Worm (Caenorhabditis elegans) whole organism, mixed stage, embryonic: Measurements from ENCODE around the gene rin-1.
A peak's percentile ranks its signal among the peaks of the same experiment; 100 is the strongest.
"Not testable (repeated sequence)": the region's sequence is repeated elsewhere in the genome, so short reads cannot be mapped to it uniquely, and the experiment has no call there.

ENCODE experiments used
- M03D4.4 ChIP-seq: sonication (generic microtip); optimal IDR thresholded peaks from 2 replicates; lab custom pipeline; 2017; ENCODE audit warnings: mild to moderate bottlenecking, missing genetic modification characterization, missing compliant biosample characterization
- bed-3 ChIP-seq: fragments of 200-800 bp; sonication (Bioruptor generic); optimal IDR thresholded peaks from 3 replicates; lab custom pipeline; 2018; ENCODE audit warnings: mild to moderate bottlenecking, missing genetic modification characterization, moderate library complexity, missing compliant biosample characterization
- blmp-1 ChIP-seq: fragments of 150-350 bp; optimal IDR thresholded peaks from 2 replicates; lab custom pipeline; 2014; ENCODE audit warnings: missing biosample characterization, missing genetic modification characterization
- ceh-39 ChIP-seq: fragments of 150-350 bp; optimal IDR thresholded peaks from 2 replicates; lab custom pipeline; 2014; ENCODE audit warnings: missing biosample characterization, missing genetic modification characterization
- ceh-43 ChIP-seq: fragments of 200-800 bp; sonication (Bioruptor generic); optimal IDR thresholded peaks from 2 replicates; lab custom pipeline; 2018; ENCODE audit warnings: mild to moderate bottlenecking, missing genetic modification characterization, moderate library complexity, missing compliant biosample characterization
- ceh-83 ChIP-seq: fragments of 200-800 bp; sonication (Bioruptor generic); optimal IDR thresholded peaks from 2 replicates; lab custom pipeline; 2018; ENCODE audit warnings: mild to moderate bottlenecking, missing genetic modification characterization, missing compliant biosample characterization
- ces-1 ChIP-seq: fragments of 150-350 bp; optimal IDR thresholded peaks from 2 replicates; lab custom pipeline; 2014; ENCODE audit warnings: missing biosample characterization, missing genetic modification reagents, missing genetic modification characterization
- cnd-1 ChIP-seq: fragments of 200-800 bp; sonication (Bioruptor generic); optimal IDR thresholded peaks from 2 replicates; lab custom pipeline; 2018; ENCODE audit warnings: mild to moderate bottlenecking, missing genetic modification characterization, missing compliant biosample characterization
- drap-1 ChIP-seq: fragments of 200-800 bp; sonication (Bioruptor generic); optimal IDR thresholded peaks from 3 replicates; lab custom pipeline; 2018; ENCODE audit warnings: mild to moderate bottlenecking, missing genetic modification characterization, missing compliant biosample characterization
- elt-1 ChIP-seq: sonication (generic microtip); optimal IDR thresholded peaks from 2 replicates; lab custom pipeline; 2017; ENCODE audit warnings: missing genetic modification characterization, mild to moderate bottlenecking, missing compliant biosample characterization, antibody characterized with exemption, moderate library complexity, borderline replicate concordance; ENCODE audit not compliant: insufficient read depth
- elt-3 ChIP-seq: fragments of 150-350 bp; optimal IDR thresholded peaks from 2 replicates; lab custom pipeline; 2014; ENCODE audit warnings: missing biosample characterization, missing genetic modification characterization
- flh-1 ChIP-seq: fragments of 200-800 bp; sonication (Bioruptor generic); optimal IDR thresholded peaks from 2 replicates; lab custom pipeline; 2018; ENCODE audit warnings: mild to moderate bottlenecking, missing genetic modification characterization, moderate library complexity, missing compliant biosample characterization
- ham-2 ChIP-seq: fragments of 200-800 bp; sonication (Bioruptor generic); optimal IDR thresholded peaks from 2 replicates; lab custom pipeline; 2018; ENCODE audit warnings: mild to moderate bottlenecking, missing genetic modification characterization, missing compliant biosample characterization
- hlh-1 ChIP-seq: fragments of 150-350 bp; optimal IDR thresholded peaks from 2 replicates; lab custom pipeline; 2014; ENCODE audit warnings: missing biosample characterization, missing genetic modification reagents, missing genetic modification characterization
- lin-13 ChIP-seq: fragments of 150-350 bp; optimal IDR thresholded peaks from 2 replicates; lab custom pipeline; 2014; ENCODE audit warnings: missing biosample characterization, missing genetic modification characterization
- lin-32 ChIP-seq: fragments of 200-800 bp; sonication (Bioruptor generic); optimal IDR thresholded peaks from 2 replicates; lab custom pipeline; 2018; ENCODE audit warnings: mild to moderate bottlenecking, missing genetic modification characterization, missing compliant biosample characterization
- lsy-2 ChIP-seq: fragments of 150-350 bp; optimal IDR thresholded peaks from 2 replicates; lab custom pipeline; 2014; ENCODE audit warnings: missing biosample characterization, missing genetic modification characterization
- mab-5 ChIP-seq: fragments of 150-350 bp; optimal IDR thresholded peaks from 2 replicates; lab custom pipeline; 2014; ENCODE audit warnings: missing biosample characterization, missing genetic modification characterization
- mep-1 ChIP-seq: fragments of 150-350 bp; optimal IDR thresholded peaks from 2 replicates; lab custom pipeline; 2017; ENCODE audit warnings: missing biosample characterization, missing genetic modification reagents, missing genetic modification characterization, inconsistent platforms
- mls-2 ChIP-seq: sonication (generic microtip); optimal IDR thresholded peaks from 2 replicates; lab custom pipeline; 2016; ENCODE audit warnings: mild to moderate bottlenecking, missing genetic modification characterization, moderate library complexity, missing compliant biosample characterization
- nhr-12 ChIP-seq: fragments of 150-350 bp; optimal IDR thresholded peaks from 2 replicates; lab custom pipeline; 2014; ENCODE audit warnings: missing biosample characterization, missing genetic modification characterization
- nhr-2 ChIP-seq: fragments of 150-350 bp; optimal IDR thresholded peaks from 2 replicates; lab custom pipeline; 2014; ENCODE audit warnings: missing biosample characterization, missing genetic modification characterization
- nhr-237 ChIP-seq: fragments of 150-350 bp; optimal IDR thresholded peaks from 2 replicates; lab custom pipeline; 2014; ENCODE audit warnings: missing biosample characterization, missing genetic modification characterization
- nhr-28 ChIP-seq: fragments of 150-350 bp; optimal IDR thresholded peaks from 2 replicates; lab custom pipeline; 2014; ENCODE audit warnings: missing biosample characterization, missing genetic modification characterization
- nhr-76 ChIP-seq: sonication (generic microtip); optimal IDR thresholded peaks from 2 replicates; lab custom pipeline; 2017; ENCODE audit warnings: missing biosample characterization, missing genetic modification characterization
- pha-4 ChIP-seq: fragments of 150-350 bp; optimal IDR thresholded peaks from 2 replicates; lab custom pipeline; 2018; ENCODE audit warnings: missing biosample characterization, missing genetic modification reagents, missing genetic modification characterization
- sem-2 ChIP-seq: fragments of 200-800 bp; sonication (Bioruptor generic); optimal IDR thresholded peaks from 2 replicates; lab custom pipeline; 2018; ENCODE audit warnings: mild to moderate bottlenecking, missing genetic modification characterization, missing compliant biosample characterization
- snpc-4 ChIP-seq: fragments of 150-350 bp; optimal IDR thresholded peaks from 2 replicates; lab custom pipeline; 2014; ENCODE audit warnings: missing biosample characterization, missing genetic modification characterization
- sptf-1 ChIP-seq: sonication (generic microtip); optimal IDR thresholded peaks from 2 replicates; lab custom pipeline; 2017; ENCODE audit warnings: mild to moderate bottlenecking, missing genetic modification characterization, moderate library complexity, missing compliant biosample characterization
- tbx-8 ChIP-seq: fragments of 200-800 bp; sonication (Bioruptor generic); optimal IDR thresholded peaks from 2 replicates; lab custom pipeline; 2018; ENCODE audit warnings: mild to moderate bottlenecking, missing genetic modification characterization, moderate library complexity, missing compliant biosample characterization
- unc-120 ChIP-seq: sonication (generic microtip); optimal IDR thresholded peaks from 2 replicates; lab custom pipeline; 2017; ENCODE audit warnings: missing genetic modification characterization, missing compliant biosample characterization; ENCODE audit not compliant: poor library complexity, severe bottlenecking
- unc-39 ChIP-seq: fragments of 150-350 bp; optimal IDR thresholded peaks from 2 replicates; lab custom pipeline; 2014; ENCODE audit warnings: missing biosample characterization, missing genetic modification characterization
- unc-62 ChIP-seq: fragments of 150-350 bp; optimal IDR thresholded peaks from 2 replicates; lab custom pipeline; 2014; ENCODE audit warnings: missing biosample characterization, missing genetic modification reagents, missing genetic modification characterization
- zip-8 ChIP-seq: fragments of 150-350 bp; optimal IDR thresholded peaks from 2 replicates; lab custom pipeline; 2014; ENCODE audit warnings: missing biosample characterization, missing genetic modification characterization
- ztf-11 ChIP-seq: fragments of 150-350 bp; optimal IDR thresholded peaks from 2 replicates; lab custom pipeline; 2014; ENCODE audit warnings: missing biosample characterization, missing genetic modification characterization

rin-1 gene

ce11 chrV:14830267-14831175, 15.1 kb upstream of the rin-1 start:
- TF ChIP-seq nhr-76 (tag; lab: Kevin White, UChicago), result no peak
- no peak for TF ChIP-seq nhr-237
- TF ChIP-seq bed-3 (GFP tag; lab: Kevin White, UChicago), result no peak
- peak; percentile 68 for TF ChIP-seq drap-1
- no peak for TF ChIP-seq unc-62
- TF ChIP-seq ceh-39, result no peak
- TF ChIP-seq unc-120 (tag; lab: Kevin White, UChicago), result peak; percentile 63
- TF ChIP-seq unc-39 (tag; lab: Kevin White, UChicago), result no peak
- no peak for TF ChIP-seq blmp-1 (tag; lab: Kevin White, UChicago)
- TF ChIP-seq elt-3, result no peak
- no peak for TF ChIP-seq tbx-8
- TF ChIP-seq ceh-83 (GFP tag; lab: Kevin White, UChicago), result no peak
- TF ChIP-seq sptf-1, result no peak
- TF ChIP-seq zip-8 (tag; lab: Kevin White, UChicago), result no peak
- no peak for TF ChIP-seq mls-2
- no peak for TF ChIP-seq lin-13 (tag; lab: Kevin White, UChicago)
- TF ChIP-seq nhr-2 (tag; lab: Kevin White, UChicago), result peak; percentile 80
- no peak for TF ChIP-seq snpc-4
- no peak for TF ChIP-seq nhr-28
- TF ChIP-seq lin-32 (GFP tag; lab: Kevin White, UChicago), result no peak
- TF ChIP-seq mab-5 (tag; lab: Kevin White, UChicago), result no peak
- TF ChIP-seq lsy-2 (tag; lab: Kevin White, UChicago), result no peak
- TF ChIP-seq ztf-11, result no peak
- TF ChIP-seq cnd-1 (tag; lab: Kevin White, UChicago), result no peak
- no peak for TF ChIP-seq ceh-43 (GFP tag; lab: Kevin White, UChicago)
- no peak for TF ChIP-seq sem-2 (GFP tag; lab: Kevin White, UChicago)
- peak; percentile 66 for TF ChIP-seq hlh-1
- TF ChIP-seq ces-1 (GFP tag; lab: Kevin White, UChicago), result no peak
- TF ChIP-seq elt-1, result no peak
- no peak for TF ChIP-seq flh-1
- TF ChIP-seq pha-4, result peak; percentile 30
- TF ChIP-seq M03D4.4, result peak; percentile 5
- TF ChIP-seq mep-1, result no peak
- TF ChIP-seq nhr-12, result no peak
- no peak for TF ChIP-seq ham-2 (GFP tag; lab: Kevin White, UChicago)

ce11 chrV:14828407-14828806, 13.0 kb upstream of the rin-1 start:
- TF ChIP-seq unc-120 (tag; lab: Kevin White, UChicago) (no peak), lin-32 (GFP tag; lab: Kevin White, UChicago) (no peak), tbx-8 (no peak), ceh-83 (GFP tag; lab: Kevin White, UChicago) (peak; percentile 34), drap-1 (no peak), snpc-4 (no peak), sem-2 (GFP tag; lab: Kevin White, UChicago) (peak; percentile 16), mep-1 (no peak), bed-3 (GFP tag; lab: Kevin White, UChicago) (no peak), cnd-1 (tag; lab: Kevin White, UChicago) (no peak), nhr-28 (no peak)

DNA sequence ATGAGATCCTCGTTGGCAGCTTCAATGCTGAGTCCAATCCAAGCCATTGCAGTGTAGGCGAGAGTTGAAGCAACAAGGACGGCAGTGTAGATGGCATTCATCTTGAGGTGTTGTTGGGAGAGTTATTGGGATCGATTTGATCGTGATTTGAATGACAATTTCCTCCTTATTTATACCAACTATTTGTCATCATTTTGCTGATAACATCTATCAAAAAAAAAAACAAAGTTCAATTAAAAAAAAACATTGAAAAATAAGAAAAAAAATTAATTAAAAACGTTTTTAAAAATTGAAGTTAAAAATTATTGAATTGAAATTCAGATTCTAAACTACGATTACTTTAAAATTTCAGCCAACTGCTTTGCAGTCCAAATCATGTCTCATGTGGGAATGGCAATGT, 11.6 kb upstream of the rin-1 start, which contains the start of gene nspa-8:
TSS of gene nspa-8 (minus strand) at position 101 of the 400 bp plus-strand sequence.
- not testable (repeated sequence) for TF ChIP-seq elt-3; M03D4.4; zip-8 (tag; lab: Kevin White, UChicago)

DNA sequence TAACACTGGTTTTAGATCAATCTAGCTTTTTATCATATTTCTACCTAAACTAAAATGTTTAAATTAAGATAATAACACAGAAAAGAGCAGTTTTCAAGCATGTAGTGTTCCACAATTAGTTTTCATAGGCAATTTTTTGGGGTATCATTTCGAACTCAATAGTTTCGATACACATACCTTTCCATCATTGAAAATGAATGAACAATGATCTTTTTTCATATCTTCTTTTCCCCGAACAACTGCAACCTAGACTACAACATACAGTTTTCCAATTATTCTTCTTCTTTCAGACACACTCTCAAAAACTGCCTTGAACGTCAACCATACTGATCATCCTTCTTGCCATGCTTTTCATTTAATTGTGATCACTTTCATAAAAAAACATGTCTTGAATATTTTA, 8.7 kb upstream of the rin-1 start, which contains the start of gene W06A7.4:
TSS of gene W06A7.4 (plus strand) at position 301 of the 400 bp plus-strand sequence.
- TF ChIP-seq hlh-1 (no peak), unc-62 (no peak), bed-3 (GFP tag; lab: Kevin White, UChicago) (no peak), elt-3 (no peak), snpc-4 (no peak), lin-32 (GFP tag; lab: Kevin White, UChicago) (no peak), nhr-76 (tag; lab: Kevin White, UChicago) (no peak), cnd-1 (tag; lab: Kevin White, UChicago) (no peak), zip-8 (tag; lab: Kevin White, UChicago) (no peak), nhr-237 (no peak), drap-1 (no peak), pha-4 (no peak), lsy-2 (tag; lab: Kevin White, UChicago) (no peak), nhr-12 (no peak), sem-2 (GFP tag; lab: Kevin White, UChicago) (no peak), unc-39 (tag; lab: Kevin White, UChicago) (no peak), ceh-83 (GFP tag; lab: Kevin White, UChicago) (no peak), nhr-2 (tag; lab: Kevin White, UChicago) (no peak)
- TF ChIP-seq, all 35 proteins: peak for 0
